Worm (Caenorhabditis elegans) whole organism, L3 larva: ENCODE measurements around the gene timp-1.
A peak's percentile ranks its signal among the peaks of the same experiment; 100 is the strongest.

Experiments used
- ZK546.5 ChIP-seq: sonication (generic microtip); optimal IDR thresholded peaks from 2 replicates; lab custom pipeline; 2017; ENCODE audit warnings: missing biosample characterization, missing genetic modification characterization
- aly-2 ChIP-seq: fragments of 150-350 bp; optimal IDR thresholded peaks from 2 replicates; lab custom pipeline; 2014; ENCODE audit warnings: missing biosample characterization, missing genetic modification characterization
- ama-1 ChIP-seq: fragments of 150-350 bp; optimal IDR thresholded peaks from 2 replicates; lab custom pipeline; 2018
- ceh-16 ChIP-seq: sonication (generic microtip); optimal IDR thresholded peaks from 2 replicates; lab custom pipeline; 2017; ENCODE audit warnings: missing biosample characterization, missing genetic modification characterization
- ceh-82 ChIP-seq: fragments of 150-350 bp; optimal IDR thresholded peaks from 2 replicates; lab custom pipeline; 2014; ENCODE audit warnings: missing biosample characterization, missing genetic modification characterization
- ceh-9 ChIP-seq: sonication (generic microtip); optimal IDR thresholded peaks from 2 replicates; lab custom pipeline; 2018; ENCODE audit warnings: missing biosample characterization, missing genetic modification characterization
- daf-12 ChIP-seq: fragments of 150-350 bp; optimal IDR thresholded peaks from 2 replicates; lab custom pipeline; 2014; ENCODE audit warnings: missing biosample characterization, missing genetic modification reagents, missing genetic modification characterization
- egl-5 ChIP-seq: fragments of 150-350 bp; optimal IDR thresholded peaks from 2 replicates; lab custom pipeline; 2017; ENCODE audit warnings: missing biosample characterization, missing genetic modification reagents, missing genetic modification characterization, inconsistent platforms
- elt-1 ChIP-seq: fragments of 150-350 bp; optimal IDR thresholded peaks from 2 replicates; lab custom pipeline; 2014; ENCODE audit warnings: missing biosample characterization, missing genetic modification characterization
- elt-2 ChIP-seq: sonication (generic microtip); optimal IDR thresholded peaks from 2 replicates; lab custom pipeline; 2016; ENCODE audit warnings: missing genetic modification reagents, mild to moderate bottlenecking, missing genetic modification characterization, missing compliant biosample characterization
- eor-1 ChIP-seq, 2 experiments: fragments of 150-350 bp; optimal IDR thresholded peaks; 2 replicates each; lab custom pipeline; 2014 to 2018; ENCODE audit warnings: missing biosample characterization in 2 of 2, missing genetic modification characterization in 2 of 2
- fkh-10 ChIP-seq: sonication (generic microtip); optimal IDR thresholded peaks from 2 replicates; lab custom pipeline; 2017; ENCODE audit warnings: missing biosample characterization, missing genetic modification reagents, missing genetic modification characterization
- fkh-2 ChIP-seq: fragments of 150-350 bp; optimal IDR thresholded peaks from 2 replicates; lab custom pipeline; 2014; ENCODE audit warnings: missing biosample characterization, missing genetic modification reagents, missing genetic modification characterization
- fos-1 ChIP-seq: fragments of 150-350 bp; optimal IDR thresholded peaks from 2 replicates; lab custom pipeline; 2014; ENCODE audit warnings: missing biosample characterization, missing genetic modification characterization
- hmg-11 ChIP-seq: sonication (generic microtip); optimal IDR thresholded peaks from 2 replicates; lab custom pipeline; 2016; ENCODE audit warnings: missing genetic modification characterization, missing compliant biosample characterization
- lin-15B ChIP-seq: fragments of 150-350 bp; optimal IDR thresholded peaks from 2 replicates; lab custom pipeline; 2014; ENCODE audit warnings: missing biosample characterization, missing genetic modification characterization
- lin-39 ChIP-seq: fragments of 150-350 bp; optimal IDR thresholded peaks from 2 replicates; lab custom pipeline; 2018; ENCODE audit warnings: missing biosample characterization, missing genetic modification reagents, missing genetic modification characterization
- mdl-1 ChIP-seq: fragments of 150-350 bp; optimal IDR thresholded peaks from 2 replicates; lab custom pipeline; 2014; ENCODE audit warnings: missing biosample characterization, missing genetic modification characterization
- mml-1 ChIP-seq: fragments of 150-350 bp; sonication (generic microtip); optimal IDR thresholded peaks from 3 replicates; lab custom pipeline; 2014; ENCODE audit warnings: missing biosample characterization, missing genetic modification characterization
- nfya-1 ChIP-seq: sonication (generic microtip); optimal IDR thresholded peaks from 2 replicates; lab custom pipeline; 2017; ENCODE audit warnings: missing genetic modification characterization, mild to moderate bottlenecking, missing compliant biosample characterization, antibody characterized with exemption, moderate library complexity; ENCODE audit not compliant: insufficient read depth
- nhr-11 ChIP-seq: fragments of 150-350 bp; optimal IDR thresholded peaks from 2 replicates; lab custom pipeline; 2014; ENCODE audit warnings: missing biosample characterization, missing genetic modification characterization
- nhr-12 ChIP-seq: fragments of 150-350 bp; optimal IDR thresholded peaks from 2 replicates; lab custom pipeline; 2014; ENCODE audit warnings: missing biosample characterization, missing genetic modification characterization
- nhr-23 ChIP-seq: fragments of 150-350 bp; optimal IDR thresholded peaks from 2 replicates; lab custom pipeline; 2014; ENCODE audit warnings: missing biosample characterization, missing genetic modification reagents, missing genetic modification characterization
- nhr-237 ChIP-seq: fragments of 150-350 bp; optimal IDR thresholded peaks from 2 replicates; lab custom pipeline; 2014; ENCODE audit warnings: missing biosample characterization, missing genetic modification characterization
- nhr-28 ChIP-seq: fragments of 150-350 bp; optimal IDR thresholded peaks from 2 replicates; lab custom pipeline; 2014; ENCODE audit warnings: missing biosample characterization, missing genetic modification characterization
- nhr-43 ChIP-seq: sonication (generic microtip); optimal IDR thresholded peaks from 2 replicates; lab custom pipeline; 2016; ENCODE audit warnings: mild to moderate bottlenecking, missing genetic modification characterization, missing compliant biosample characterization; ENCODE audit not compliant: poor library complexity, severe bottlenecking
- nhr-67 ChIP-seq: fragments of 150-350 bp; optimal IDR thresholded peaks from 2 replicates; lab custom pipeline; 2014; ENCODE audit warnings: missing biosample characterization, missing genetic modification characterization
- nhr-77 ChIP-seq: fragments of 150-350 bp; optimal IDR thresholded peaks from 2 replicates; lab custom pipeline; 2014; ENCODE audit warnings: missing biosample characterization, missing genetic modification characterization
- pqm-1 ChIP-seq: fragments of 150-350 bp; optimal IDR thresholded peaks from 2 replicates; lab custom pipeline; 2017; ENCODE audit warnings: missing biosample characterization, missing genetic modification characterization, inconsistent platforms
- skn-1 ChIP-seq: fragments of 150-350 bp; optimal IDR thresholded peaks from 2 replicates; lab custom pipeline; 2014; ENCODE audit warnings: missing biosample characterization, missing genetic modification characterization
- snpc-4 ChIP-seq: fragments of 150-350 bp; optimal IDR thresholded peaks from 2 replicates; lab custom pipeline; 2014; ENCODE audit warnings: missing biosample characterization, missing genetic modification characterization
- tbx-2 ChIP-seq: sonication (generic microtip); optimal IDR thresholded peaks from 2 replicates; lab custom pipeline; 2016; ENCODE audit warnings: mild to moderate bottlenecking, missing genetic modification characterization, missing compliant biosample characterization
- unc-62 ChIP-seq: fragments of 150-350 bp; sonication (generic microtip); optimal IDR thresholded peaks from 4 replicates; lab custom pipeline; 2014; ENCODE audit warnings: missing biosample characterization, missing genetic modification reagents, missing genetic modification characterization
- zag-1 ChIP-seq: fragments of 150-350 bp; optimal IDR thresholded peaks from 2 replicates; lab custom pipeline; 2014; ENCODE audit warnings: missing biosample characterization, missing genetic modification characterization
- ztf-11 ChIP-seq: fragments of 150-350 bp; optimal IDR thresholded peaks from 2 replicates; lab custom pipeline; 2014; ENCODE audit warnings: missing biosample characterization, missing genetic modification characterization
- ztf-4 ChIP-seq: fragments of 150-350 bp; optimal IDR thresholded peaks from 2 replicates; lab custom pipeline; 2014; ENCODE audit warnings: missing biosample characterization, missing genetic modification characterization

Gene timp-1

DNA sequence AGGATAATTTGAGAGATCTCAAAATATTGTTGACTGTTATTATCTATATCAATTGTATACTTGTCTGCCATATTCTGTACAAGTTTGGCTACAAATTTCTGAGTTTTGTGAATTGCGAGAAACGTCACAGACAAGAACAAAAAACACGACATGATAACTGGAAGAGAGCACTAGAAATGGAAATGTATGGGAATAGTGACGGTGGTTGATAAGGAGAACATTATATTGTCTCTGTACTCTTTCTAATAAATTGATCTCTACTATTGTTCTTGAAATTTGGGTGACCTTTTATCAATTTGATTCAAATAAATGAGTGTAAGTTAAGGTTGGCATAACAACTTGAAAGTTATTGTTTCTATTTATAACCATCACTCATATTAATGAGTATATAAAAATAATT is 5.8 kb downstream of the timp-1 start:
- TF ChIP-seq nhr-11 (tag; lab: Kevin White, UChicago) (no peak), nhr-23 (tag; lab: Kevin White, UChicago) (no peak), fkh-2 (no peak), skn-1 (tag; lab: Kevin White, UChicago) (no peak), mdl-1 (tag; lab: Kevin White, UChicago) (no peak), lin-15B (no peak), elt-2 (tag; lab: Kevin White, UChicago) (peak; percentile 87), pqm-1 (tag; lab: Kevin White, UChicago) (peak; percentile 83), aly-2 (tag; lab: Kevin White, UChicago) (no peak), eor-1 (tag; optimal IDR thresholded peaks at IDR 0.05; lab: Kevin White, UChicago) (no peak), unc-62 (no peak), mml-1 (tag; lab: Kevin White, UChicago) (no peak)

DNA sequence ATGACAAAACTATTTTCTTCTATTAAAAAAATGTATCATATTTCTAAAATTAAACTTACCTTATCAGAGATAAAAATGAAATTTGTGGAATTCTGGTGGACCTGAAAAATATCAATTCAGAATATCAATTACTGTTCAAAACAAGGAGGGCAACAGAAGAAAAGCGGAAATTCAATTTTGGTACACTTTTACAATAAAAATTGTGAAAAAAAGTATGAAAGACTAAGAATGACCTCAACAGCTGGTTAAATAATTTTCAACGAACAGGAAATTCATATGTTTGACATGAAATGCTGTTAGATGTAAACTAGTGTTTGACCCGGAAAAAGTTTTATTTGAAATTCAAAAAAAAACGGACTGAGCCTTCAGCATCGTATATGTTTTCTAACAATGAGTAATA is 6.8 kb downstream of the timp-1 start, which contains the start of gene K07C11.7:
Gene K07C11.7 (minus strand): TSS at position 101 of the 400 bp plus-strand sequence.
- TF ChIP-seq aly-2 (tag; lab: Kevin White, UChicago): no peak
- TF ChIP-seq nhr-12 (tag; lab: Kevin White, UChicago): no peak
- no peak for TF ChIP-seq lin-15B
- no peak for TF ChIP-seq ztf-11
- TF ChIP-seq nhr-237 (tag; lab: Kevin White, UChicago): no peak
- no peak for TF ChIP-seq fos-1 (tag; lab: Kevin White, UChicago)
- no peak for TF ChIP-seq ztf-4 (tag; lab: Kevin White, UChicago)
- no peak for TF ChIP-seq tbx-2 (tag; lab: Kevin White, UChicago)
- no peak for TF ChIP-seq mml-1 (tag; lab: Kevin White, UChicago)
- TF ChIP-seq ceh-82 (tag; lab: Kevin White, UChicago): no peak
- TF ChIP-seq nhr-11 (tag; lab: Kevin White, UChicago): no peak
- TF ChIP-seq nhr-67 (tag; lab: Kevin White, UChicago): no peak
- TF ChIP-seq fkh-10 (GFP tag; lab: Kevin White, UChicago): no peak
- no peak for TF ChIP-seq snpc-4 (tag; lab: Kevin White, UChicago)
- TF ChIP-seq pqm-1 (tag; lab: Kevin White, UChicago): no peak
- TF ChIP-seq ZK546.5 (tag; lab: Kevin White, UChicago): no peak
- TF ChIP-seq nhr-77 (tag; lab: Kevin White, UChicago): no peak
- no peak for TF ChIP-seq elt-1 (tag; lab: Kevin White, UChicago)
- TF ChIP-seq egl-5 (tag; lab: Kevin White, UChicago): no peak
- TF ChIP-seq nhr-28: no peak

ce11 chrV:8215158-8215557 is 8.1 kb downstream of the timp-1 start:
- TF ChIP-seq lin-15B: no peak
- peak; percentile 70 for TF ChIP-seq hmg-11 (tag; lab: Kevin White, UChicago)
- no peak for TF ChIP-seq ceh-16 (tag; lab: Kevin White, UChicago)
- TF ChIP-seq nhr-12 (tag; lab: Kevin White, UChicago): no peak
- TF ChIP-seq nhr-23 (tag; lab: Kevin White, UChicago): no peak
- TF ChIP-seq nfya-1 (tag; lab: Kevin White, UChicago): peak; percentile 25

ce11 chrV:8217118-8217517 is 10.1 kb downstream of the timp-1 start:
- TF ChIP-seq ztf-4 (tag; lab: Kevin White, UChicago) (no peak), elt-2 (tag; lab: Kevin White, UChicago) (peak; percentile 91), pqm-1 (tag; lab: Kevin White, UChicago) (peak; percentile 80), elt-1 (tag; lab: Kevin White, UChicago) (no peak)

- TF ChIP-seq mdl-1 (tag; lab: Kevin White, UChicago): no peak
- no peak for TF ChIP-seq ztf-4 (tag; lab: Kevin White, UChicago)
- TF ChIP-seq daf-12 (tag; lab: Kevin White, UChicago): no peak
- TF ChIP-seq elt-2 (tag; lab: Kevin White, UChicago): peak; percentile 46
- no peak for TF ChIP-seq nhr-28
- no peak for TF ChIP-seq nhr-237 (tag; lab: Kevin White, UChicago)
- no peak for TF ChIP-seq zag-1 (tag; lab: Kevin White, UChicago)
- no peak for TF ChIP-seq ceh-9 (tag; lab: Kevin White, UChicago)
- TF ChIP-seq ama-1: no peak
- TF ChIP-seq nhr-43 (tag; lab: Kevin White, UChicago): no peak
- TF ChIP-seq tbx-2 (tag; lab: Kevin White, UChicago): no peak
- peak; percentile 16 for TF ChIP-seq lin-39
- no peak for TF ChIP-seq unc-62
Observed at ce11 chrV:8217661-8218265, 10.7 kb downstream of the timp-1 start, which contains the start of gene K07C11.8. K07C11.8 (minus strand) TSS chrV:8217884.
